Fruit fly (Drosophila melanogaster) whole organism: ENCODE measurements around the gene Src64B.

Experiments
- Dll ChIP-seq: fragments of >200 bp; optimal IDR thresholded peaks from 2 replicates; lab custom pipeline; 2017
- psq ChIP-seq: fragments of >200 bp; optimal IDR thresholded peaks from 2 replicates; lab custom pipeline; 2017
- usp ChIP-seq: fragments of >200 bp; optimal IDR thresholded peaks from 2 replicates; lab custom pipeline; 2017; ENCODE audit warnings: missing biosample characterization, missing genetic modification characterization, mixed read lengths

DNA sequence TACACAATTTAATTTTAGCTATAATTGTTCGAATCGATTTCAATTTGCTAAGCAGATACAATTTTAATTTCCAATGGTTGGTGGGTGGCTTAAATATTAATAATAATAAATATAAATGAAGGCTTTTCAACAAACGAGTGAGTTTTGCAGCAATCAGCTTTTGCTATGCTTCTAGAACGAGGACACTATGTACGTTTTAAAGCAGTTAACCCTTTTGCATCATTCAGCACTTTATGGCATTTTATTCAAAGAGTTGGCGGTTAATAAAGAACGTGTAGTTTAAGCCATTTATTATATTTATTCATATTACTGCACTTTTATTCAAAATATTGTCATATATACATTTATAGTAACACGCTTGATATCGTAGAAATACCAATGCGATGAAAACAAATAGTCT, 71.8 kb downstream of the Src64B start:
- no peak for TF ChIP-seq Dll
- TF ChIP-seq usp (GFP tag; lab: Kevin White, UChicago): no peak
- TF ChIP-seq psq (lab: Kevin White, UChicago): no peak
